Fruit fly (Drosophila melanogaster) whole organism, embryonic: ENCODE data around the gene Pex1.

Experiments used
- Adf1 ChIP-seq: fragments of 200-800 bp; sonication (Bioruptor generic); IDR thresholded peaks from 2 replicates; pipeline ENCODE4 v1.3.6; 2022; ENCODE audit warnings: missing biosample characterization, missing genetic modification characterization
- Asciz ChIP-seq: fragments of 200-800 bp; sonication (Bioruptor generic); optimal IDR thresholded peaks from 2 replicates; lab custom pipeline; 2017; ENCODE audit warnings: missing biosample characterization, mild to moderate bottlenecking, missing genetic modification characterization, missing genetic modification reagents
- CG10321 ChIP-seq: fragments of 200-800 bp; sonication (Bioruptor generic); IDR thresholded peaks from 2 replicates; pipeline ENCODE4 v1.3.6; 2022; ENCODE audit warnings: missing biosample characterization, missing genetic modification characterization
- CG10979 ChIP-seq: fragments of 200-800 bp; sonication (Bioruptor generic); optimal IDR thresholded peaks from 2 replicates; lab custom pipeline; 2018; ENCODE audit warnings: missing biosample characterization, mild to moderate bottlenecking, missing genetic modification characterization, moderate library complexity
- CG11560 ChIP-seq: fragments of 200-800 bp; sonication (Bioruptor generic); IDR thresholded peaks from 3 replicates; pipeline ENCODE4 v1.3.6; 2022; ENCODE audit warnings: missing biosample characterization, missing genetic modification characterization
- CG12071 ChIP-seq: fragments of 200-800 bp; sonication (Bioruptor generic); optimal IDR thresholded peaks from 3 replicates; lab custom pipeline; 2018; ENCODE audit warnings: missing biosample characterization, mild to moderate bottlenecking, missing genetic modification characterization
- CG12769 ChIP-seq: fragments of 200-800 bp; sonication (Bioruptor generic); optimal IDR thresholded peaks from 2 replicates; lab custom pipeline; 2019; ENCODE audit warnings: missing biosample characterization, mild to moderate bottlenecking, missing genetic modification characterization, moderate library complexity
- CG13775 ChIP-seq: fragments of 200-800 bp; sonication (Bioruptor generic); optimal IDR thresholded peaks from 3 replicates; lab custom pipeline; 2017; ENCODE audit warnings: missing biosample characterization, mild to moderate bottlenecking, missing genetic modification characterization
- CG15601 ChIP-seq: fragments of 200-800 bp; sonication (Bioruptor generic); optimal IDR thresholded peaks from 3 replicates; lab custom pipeline; 2019; ENCODE audit warnings: missing biosample characterization, mild to moderate bottlenecking, missing genetic modification characterization, moderate library complexity
- CG1647 ChIP-seq: fragments of 200-800 bp; sonication (Bioruptor generic); optimal IDR thresholded peaks from 3 replicates; lab custom pipeline; 2016; ENCODE audit warnings: missing biosample characterization, missing genetic modification characterization
- CG16779 ChIP-seq: fragments of 200-800 bp; sonication (Bioruptor generic); IDR thresholded peaks from 2 replicates; pipeline ENCODE4 v1.3.6; 2022; ENCODE audit warnings: missing biosample characterization, missing genetic modification characterization
- CG17186 ChIP-seq: fragments of 200-800 bp; sonication (Bioruptor generic); optimal IDR thresholded peaks from 3 replicates; lab custom pipeline; 2017; ENCODE audit warnings: missing biosample characterization, missing genetic modification reagents, missing genetic modification characterization
- CG1832 ChIP-seq: fragments of 200-800 bp; sonication (Bioruptor generic); optimal IDR thresholded peaks from 2 replicates; lab custom pipeline; 2017; ENCODE audit warnings: missing biosample characterization, mild to moderate bottlenecking, missing genetic modification characterization, inconsistent platforms
- CG2875 ChIP-seq: fragments of 200-800 bp; sonication (Bioruptor generic); optimal IDR thresholded peaks from 2 replicates; lab custom pipeline; 2017; ENCODE audit warnings: missing biosample characterization, mild to moderate bottlenecking, missing genetic modification characterization, missing genetic modification reagents
- CG34422 ChIP-seq: fragments of 200-800 bp; sonication (Bioruptor generic); IDR thresholded peaks from 3 replicates; pipeline ENCODE4 v1.3.6; 2022; ENCODE audit warnings: missing biosample characterization, missing genetic modification characterization
- CG43689 ChIP-seq: fragments of 200-800 bp; sonication (Bioruptor generic); IDR thresholded peaks from 2 replicates; pipeline ENCODE4 v1.3.6; 2022; ENCODE audit warnings: missing biosample characterization, missing genetic modification characterization
- CG4404 ChIP-seq: fragments of 200-800 bp; sonication (Bioruptor generic); IDR thresholded peaks from 2 replicates; pipeline ENCODE4 v1.3.6; 2022; ENCODE audit warnings: missing biosample characterization, missing genetic modification characterization
- CG4820 ChIP-seq: fragments of 200-800 bp; sonication (Bioruptor generic); optimal IDR thresholded peaks from 3 replicates; lab custom pipeline; 2016; ENCODE audit warnings: missing biosample characterization, missing genetic modification characterization
- CG6683 ChIP-seq: fragments of 200-800 bp; sonication (Bioruptor generic); optimal IDR thresholded peaks from 2 replicates; lab custom pipeline; 2017; ENCODE audit warnings: missing biosample characterization, mild to moderate bottlenecking, missing genetic modification characterization, missing genetic modification reagents
- CG6854 ChIP-seq: fragments of 200-800 bp; sonication (Bioruptor generic); optimal IDR thresholded peaks from 3 replicates; lab custom pipeline; 2017; ENCODE audit warnings: missing biosample characterization, mild to moderate bottlenecking, missing genetic modification characterization
- CG8924 ChIP-seq: fragments of 200-800 bp; optimal IDR thresholded peaks from 3 replicates; lab custom pipeline; 2019; ENCODE audit warnings: missing biosample characterization, mild to moderate bottlenecking, missing genetic modification characterization, moderate library complexity
- CG9797 ChIP-seq: fragments of 200-800 bp; sonication (Bioruptor generic); optimal IDR thresholded peaks from 3 replicates; lab custom pipeline; 2018; ENCODE audit warnings: missing biosample characterization, mild to moderate bottlenecking, missing genetic modification characterization
- CG9932 ChIP-seq: fragments of 200-800 bp; sonication (Bioruptor generic); IDR thresholded peaks from 2 replicates; pipeline ENCODE4 v1.3.6; 2022; ENCODE audit warnings: missing biosample characterization, missing genetic modification characterization
- ERR ChIP-seq: fragments of 200-800 bp; sonication (Bioruptor generic); optimal IDR thresholded peaks from 2 replicates; lab custom pipeline; 2016; ENCODE audit warnings: missing biosample characterization, missing genetic modification characterization
- GATAe ChIP-seq: fragments of 200-800 bp; sonication (Bioruptor generic); conservative IDR thresholded peaks from 2 replicates; pipeline ENCODE4 v1.3.6; 2022; ENCODE audit warnings: missing biosample characterization, missing genetic modification characterization
- Med ChIP-seq: fragments of 200-800 bp; sonication (Bioruptor generic); peaks from one replicate; lab custom pipeline; 2016; ENCODE audit warnings: missing biosample characterization, missing genetic modification characterization, mild to moderate bottlenecking, inconsistent platforms, moderate library complexity
- Nf-YB ChIP-seq: fragments of 200-800 bp; sonication (Bioruptor generic); optimal IDR thresholded peaks from 3 replicates; lab custom pipeline; 2019; ENCODE audit warnings: missing biosample characterization, mild to moderate bottlenecking, missing genetic modification characterization, moderate library complexity
- Nf-YC ChIP-seq: fragments of 200-800 bp; optimal IDR thresholded peaks from 3 replicates; lab custom pipeline; 2019; ENCODE audit warnings: missing biosample characterization, mild to moderate bottlenecking, missing genetic modification characterization, moderate library complexity
- Spps ChIP-seq: fragments of 200-800 bp; sonication (Bioruptor generic); optimal IDR thresholded peaks from 2 replicates; lab custom pipeline; 2018; ENCODE audit warnings: missing biosample characterization, mild to moderate bottlenecking, missing genetic modification characterization
- Taf1 ChIP-seq: fragments of 200-800 bp; sonication (Bioruptor generic); IDR thresholded peaks from 2 replicates; pipeline ENCODE4 v1.3.6; 2022; ENCODE audit warnings: missing biosample characterization, missing genetic modification characterization
- Vsx1 ChIP-seq: fragments of 200-800 bp; sonication (Bioruptor generic); optimal IDR thresholded peaks from 2 replicates; lab custom pipeline; 2017; ENCODE audit warnings: missing biosample characterization, mild to moderate bottlenecking, missing genetic modification characterization, missing genetic modification reagents
- abd-A ChIP-seq: fragments of 200-800 bp; sonication (Bioruptor generic); optimal IDR thresholded peaks from 3 replicates; lab custom pipeline; 2019; ENCODE audit warnings: missing biosample characterization, mild to moderate bottlenecking, missing genetic modification characterization, moderate library complexity
- bbx ChIP-seq: fragments of 200-800 bp; sonication (Bioruptor generic); IDR thresholded peaks from 2 replicates; pipeline ENCODE4 v1.3.6; 2022; ENCODE audit warnings: missing biosample characterization, missing genetic modification characterization; ENCODE audit not compliant: partially characterized antibody
- cg ChIP-seq: fragments of 200-800 bp; sonication (Bioruptor generic); optimal IDR thresholded peaks from 3 replicates; lab custom pipeline; 2019; ENCODE audit warnings: missing biosample characterization, mild to moderate bottlenecking, missing genetic modification characterization, moderate library complexity
- chinmo ChIP-seq: fragments of 200-800 bp; sonication (Bioruptor generic); IDR thresholded peaks from 4 replicates; pipeline ENCODE4 v1.3.6; 2022; ENCODE audit warnings: missing biosample characterization, missing genetic modification characterization; ENCODE audit not compliant: partially characterized antibody
- crol ChIP-seq: fragments of 200-800 bp; sonication (Bioruptor generic); IDR thresholded peaks from 2 replicates; pipeline ENCODE4 v1.3.6; 2022; ENCODE audit warnings: missing biosample characterization, missing genetic modification characterization
- dysf ChIP-seq: fragments of 200-800 bp; sonication (Bioruptor generic); IDR thresholded peaks from 3 replicates; pipeline ENCODE4 v1.3.6; 2022; ENCODE audit warnings: missing biosample characterization, missing genetic modification characterization
- eve ChIP-seq, 2 experiments: fragments of >200 bp; optimal IDR thresholded peaks; 2 replicates each; lab custom pipeline; 2017; ENCODE audit warnings: missing biosample characterization in 2 of 2, missing genetic modification characterization in 2 of 2
- ewg ChIP-seq: fragments of 200-800 bp; sonication (Bioruptor generic); optimal IDR thresholded peaks from 3 replicates; lab custom pipeline; 2017; ENCODE audit warnings: mild to moderate bottlenecking, missing biosample characterization, missing genetic modification reagents, missing genetic modification characterization
- insv ChIP-seq, 2 experiments: fragments of 200-800 bp; sonication (Bioruptor generic); optimal IDR thresholded peaks; 3 replicates each; lab custom pipeline; 2016 to 2018; ENCODE audit warnings: missing biosample characterization in 2 of 2, missing genetic modification characterization in 2 of 2
- kni ChIP-seq: fragments of 200-800 bp; sonication (Bioruptor generic); optimal IDR thresholded peaks from 3 replicates; lab custom pipeline; 2017; ENCODE audit warnings: mild to moderate bottlenecking, missing biosample characterization, missing genetic modification reagents, missing genetic modification characterization
- nmo ChIP-seq: fragments of 200-800 bp; sonication (Bioruptor generic); optimal IDR thresholded peaks from 2 replicates; lab custom pipeline; 2018; ENCODE audit warnings: missing biosample characterization, mild to moderate bottlenecking, missing genetic modification characterization, moderate library complexity
- odd ChIP-seq: fragments of 200-800 bp; sonication (Bioruptor generic); optimal IDR thresholded peaks from 2 replicates; lab custom pipeline; 2017; ENCODE audit warnings: missing biosample characterization, mild to moderate bottlenecking, missing genetic modification characterization
- org-1 ChIP-seq: fragments of 200-800 bp; sonication (Bioruptor generic); optimal IDR thresholded peaks from 2 replicates; lab custom pipeline; 2017; ENCODE audit warnings: missing biosample characterization, missing genetic modification characterization
- p53 ChIP-seq: fragments of 200-800 bp; sonication (Bioruptor generic); optimal IDR thresholded peaks from 2 replicates; lab custom pipeline; 2016; ENCODE audit warnings: missing biosample characterization, missing genetic modification characterization
- sc ChIP-seq, 3 experiments: fragments of >200 bp in 2 of 3; fragments of 200-800 bp in 1 of 3; sonication (Bioruptor generic) in 1 of 3; optimal IDR thresholded peaks; 2 replicates in 2 of 3; 3 replicates in 1 of 3; lab custom pipeline; 2017; ENCODE audit warnings: mild to moderate bottlenecking in 1 of 3, missing biosample characterization in 1 of 3, missing genetic modification characterization in 1 of 3, missing genetic modification reagents in 1 of 3
- seq ChIP-seq: fragments of 200-800 bp; sonication (Bioruptor generic); IDR thresholded peaks from 2 replicates; pipeline ENCODE4 v1.3.6; 2022; ENCODE audit warnings: missing biosample characterization, missing genetic modification characterization
- unc-4 ChIP-seq: fragments of 200-800 bp; sonication (Bioruptor generic); IDR thresholded peaks from 2 replicates; pipeline ENCODE4 v1.3.6; 2022; ENCODE audit warnings: missing biosample characterization, missing genetic modification characterization; ENCODE audit not compliant: partially characterized antibody

Pex1 gene

DNA sequence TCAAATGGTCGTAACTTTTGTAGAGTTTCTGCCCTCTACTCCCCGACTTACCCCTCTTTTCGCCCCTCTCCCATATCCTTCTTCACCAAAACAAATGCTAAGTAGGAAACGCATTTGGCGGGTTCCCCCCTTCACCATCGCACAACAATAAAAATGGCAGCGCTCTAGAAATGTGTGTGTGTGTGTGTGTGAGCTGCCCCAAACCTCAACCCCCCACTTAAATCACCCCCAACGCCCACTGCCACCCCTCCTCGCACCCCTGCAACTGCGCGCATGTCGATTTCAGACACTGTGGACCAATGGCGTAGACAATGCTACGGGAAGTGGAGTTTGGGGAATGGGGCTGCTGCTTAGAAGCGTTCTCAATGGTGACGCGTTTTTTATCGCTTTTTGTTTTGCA lies 38.1 kb downstream of the Pex1 start:
- TF ChIP-seq CG4404 (GFP tag; lab: Robert Waterston, UW) (no peak), abd-A (tag; lab: Kevin White, UChicago) (peak; percentile 96), nmo (no peak), cg (GFP tag; lab: Kevin White, UChicago) (peak; percentile 46), Nf-YB (peak; percentile 90), CG11560 (no peak), CG12071 (GFP tag; lab: Kevin White, UChicago) (peak; percentile 53), ewg (GFP tag; lab: Kevin White, UChicago) (peak; percentile 94), crol (GFP tag; lab: Robert Waterston, UW) (peak; percentile 97), Adf1 (GFP tag; lab: Robert Waterston, UW) (peak; percentile 58; the same call in 1 of the 2 replicates), unc-4 (GFP tag; lab: Robert Waterston, UW) (0 out of 2 replicates have a peak, but pooled peaks have one; percentile 13), CG10321 (GFP tag; lab: Robert Waterston, UW) (peak; percentile 8; the same call in 1 of the 2 replicates), org-1 (GFP tag; lab: Kevin White, UChicago) (no peak), chinmo (GFP tag; lab: Robert Waterston, UW) (0 out of 4 replicates have a peak, but pooled peaks have one; percentile 45), seq (GFP tag; lab: Robert Waterston, UW) (peak; percentile 79; the same call in 1 of the 2 replicates), Nf-YC (tag; lab: Kevin White, UChicago) (peak; percentile 96), dysf (GFP tag; lab: Robert Waterston, UW) (0 out of 3 replicates have a peak, but pooled peaks have one; percentile 30), CG1832 (peak; percentile 26), CG16779 (GFP tag; lab: Robert Waterston, UW) (0 out of 2 replicates have a peak, but pooled peaks have one; percentile 21), Med (peak; percentile 28)

DNA sequence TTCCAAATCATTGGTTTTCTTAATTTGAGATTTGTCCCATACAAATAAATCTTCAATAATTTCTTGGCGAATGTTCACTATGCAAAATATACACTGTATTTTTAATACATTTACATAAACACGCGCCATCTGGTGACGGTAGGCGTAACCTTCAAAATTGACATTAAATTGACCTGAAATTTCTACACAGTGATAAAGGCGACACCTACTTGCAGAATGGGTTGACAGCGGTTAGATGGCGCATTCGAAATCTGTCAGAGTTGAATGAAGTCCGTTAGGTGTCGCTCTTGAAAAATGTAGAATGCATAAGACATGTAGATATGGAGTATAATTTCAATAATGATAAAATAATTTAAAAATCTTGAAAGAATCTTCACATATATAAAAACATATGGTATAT lies 39.7 kb downstream of the Pex1 start:
- TF ChIP-seq bbx (no peak), sc (optimal IDR thresholded peaks at IDR 0.05; lab: Kevin White, UChicago) (no peak), sc (GFP tag; optimal IDR thresholded peaks at IDR 0.05; lab: Kevin White, UChicago) (peak; percentile 43), p53 (peak; percentile 90), CG12769 (tag; lab: Kevin White, UChicago) (peak; percentile 74), insv (GFP tag; optimal IDR thresholded peaks at IDR 0.05; lab: Kevin White, UChicago) (peak in 1 of 2 experiments; percentile 78), Vsx1 (GFP tag; lab: Kevin White, UChicago) (peak; percentile 28), CG17186 (GFP tag; lab: Kevin White, UChicago) (no peak), GATAe (GFP tag; lab: Robert Waterston, UW) (peak; percentile 27; the same call in 1 of the 2 replicates), Spps (tag; lab: Kevin White, UChicago) (peak; percentile 36), CG1647 (GFP tag; lab: Kevin White, UChicago) (peak; percentile 80), kni (GFP tag; lab: Kevin White, UChicago) (no peak), CG9797 (no peak), Asciz (no peak), CG8924 (tag; lab: Kevin White, UChicago) (peak; percentile 11), CG43689 (GFP tag; lab: Robert Waterston, UW) (0 out of 2 replicates have a peak, but pooled peaks have one; percentile 17), odd (GFP tag; lab: Kevin White, UChicago) (peak; percentile 18), eve (GFP tag; optimal IDR thresholded peaks at IDR 0.05; lab: Kevin White, UChicago) (peak in 1 of 2 experiments; percentile 20), Taf1 (GFP tag; lab: Robert Waterston, UW) (peak; percentile 44; the same call in 1 of the 2 replicates), CG4820 (GFP tag; lab: Kevin White, UChicago) (peak; percentile 77), CG13775 (GFP tag; lab: Kevin White, UChicago) (peak; percentile 52), CG15601 (tag; lab: Kevin White, UChicago) (peak; percentile 82), CG6683 (GFP tag; lab: Kevin White, UChicago) (no peak), CG6854 (GFP tag; lab: Kevin White, UChicago) (no peak), ERR (GFP tag; lab: Kevin White, UChicago) (peak; percentile 74), CG34422 (GFP tag; lab: Robert Waterston, UW) (peak; percentile 90), CG9932 (GFP tag; lab: Robert Waterston, UW) (peak; percentile 93), CG10979 (tag; lab: Kevin White, UChicago) (peak; percentile 73), nmo (peak; percentile 83), CG2875 (peak; percentile 46)
